ENCODE assay signal across 3 fruit fly cellular contexts in genomic region chr3L:16730645-16731044, dm6.
TF ChIP-seq lines count a peak whose summit lies in the region.

TSS of gene Dbp73D (minus strand) at chr3L:16730818.

- no peak for TF ChIP-seq CTCF in whole organism, embryonic (GFP tag; optimal IDR thresholded peaks at IDR 0.05; lab: Kevin White, UChicago)

TF ChIP-seq in whole organism, adult, 20 proteins besides CTCF, POLR2A, EP300 and RAD21:
- TF ChIP-seq Mnt (GFP tag; optimal IDR thresholded peaks at IDR 0.05; lab: Kevin White, UChicago) (peak; percentile 98), ovo (GFP tag; optimal IDR thresholded peaks at IDR 0.05; lab: Kevin White, UChicago) (no peak), kay (GFP tag; lab: Kevin White, UChicago; ENCODE audit: borderline replicate concordance) (peak; percentile 25), CG7101 (tag; optimal IDR thresholded peaks at IDR 0.05; lab: Kevin White, UChicago) (no peak), CG12768 (GFP tag; optimal IDR thresholded peaks at IDR 0.05; lab: Kevin White, UChicago) (no peak), CG7045 (GFP tag; optimal IDR thresholded peaks at IDR 0.05; lab: Kevin White, UChicago) (no peak), CG11617 (GFP tag; optimal IDR thresholded peaks at IDR 0.05; lab: Kevin White, UChicago) (no peak), cic (GFP tag; optimal IDR thresholded peaks at IDR 0.05; lab: Kevin White, UChicago) (no peak), CG14711 (tag; optimal IDR thresholded peaks at IDR 0.05; lab: Kevin White, UChicago) (no peak), Clk (GFP tag; optimal IDR thresholded peaks at IDR 0.05; lab: Kevin White, UChicago) (no peak), CG1620 (GFP tag; optimal IDR thresholded peaks at IDR 0.05; lab: Kevin White, UChicago) (no peak), Hr96 (GFP tag; optimal IDR thresholded peaks at IDR 0.05; lab: Kevin White, UChicago) (no peak), bab1 (GFP tag; optimal IDR thresholded peaks at IDR 0.05; lab: Kevin White, UChicago) (peak; percentile 29)

TF ChIP-seq in whole organism, embryonic, 481 proteins besides CTCF, POLR2A, EP300 and RAD21 (continues in another document):
- peak; percentile 76 for TF ChIP-seq CG13287 (GFP tag; IDR thresholded peaks at IDR 0.05; lab: Robert Waterston, UW; ENCODE audit: partially characterized antibody)
- peak; percentile 86 for TF ChIP-seq CG2116 (GFP tag; optimal IDR thresholded peaks at IDR 0.05; lab: Kevin White, UChicago)
- peak; percentile 32 for TF ChIP-seq CG17186 (GFP tag; optimal IDR thresholded peaks at IDR 0.05; lab: Kevin White, UChicago)
- peak; percentile 43; the same call in 1 of the 3 replicates for TF ChIP-seq CG7963 (GFP tag; IDR thresholded peaks at IDR 0.05; lab: Robert Waterston, UW; ENCODE audit: partially characterized antibody)
- peak; percentile 70; the same call in 3 of the 4 replicates for TF ChIP-seq Dll (GFP tag; IDR thresholded peaks at IDR 0.05; lab: Robert Waterston, UW; ENCODE audit: partially characterized antibody)
- TF ChIP-seq Doc3 (GFP tag; IDR thresholded peaks at IDR 0.05; lab: Robert Waterston, UW; ENCODE audit: partially characterized antibody): peak; percentile 55; the same call in 2 of the 3 replicates
- TF ChIP-seq Max (GFP tag; optimal IDR thresholded peaks at IDR 0.05; lab: Kevin White, UChicago): peak; percentile 88
- peak; percentile 29 for TF ChIP-seq gfzf (GFP tag; optimal IDR thresholded peaks at IDR 0.05; lab: Kevin White, UChicago)
- no peak for TF ChIP-seq yki (optimal IDR thresholded peaks at IDR 0.05; lab: Kevin White, UChicago)
- TF ChIP-seq HLH4C (GFP tag; IDR thresholded peaks at IDR 0.05; lab: Robert Waterston, UW; ENCODE audit: partially characterized antibody): peak; percentile 76
- TF ChIP-seq gro (GFP tag; optimal IDR thresholded peaks at IDR 0.05; lab: Kevin White, UChicago): peak; percentile 20
- TF ChIP-seq Ets97D (GFP tag; optimal IDR thresholded peaks at IDR 0.05; lab: Kevin White, UChicago): peak; percentile 35
- TF ChIP-seq Dp (GFP tag; optimal IDR thresholded peaks at IDR 0.05; lab: Kevin White, UChicago): peak; percentile 98
- TF ChIP-seq tna (GFP tag; IDR thresholded peaks at IDR 0.05; lab: Robert Waterston, UW; ENCODE audit: partially characterized antibody): peak; percentile 52; the same call in 1 of the 2 replicates
- TF ChIP-seq CG9437 (GFP tag; optimal IDR thresholded peaks at IDR 0.05; lab: Kevin White, UChicago): peak; percentile 52
- no peak for TF ChIP-seq sna (GFP tag; IDR thresholded peaks at IDR 0.05; lab: Robert Waterston, UW; ENCODE audit: partially characterized antibody)
- peak; percentile 35 for TF ChIP-seq CHES-1-like (GFP tag; optimal IDR thresholded peaks at IDR 0.05; lab: Kevin White, UChicago)
- peak; percentile 94 for TF ChIP-seq dm (GFP tag; optimal IDR thresholded peaks at IDR 0.05; lab: Kevin White, UChicago)
- TF ChIP-seq MESR4 (GFP tag; optimal IDR thresholded peaks at IDR 0.05; lab: Kevin White, UChicago): peak; percentile 36
- TF ChIP-seq trem (tag; optimal IDR thresholded peaks at IDR 0.05; lab: Kevin White, UChicago): peak; percentile 49
- TF ChIP-seq unc-4 (GFP tag; IDR thresholded peaks at IDR 0.05; lab: Robert Waterston, UW; ENCODE audit: partially characterized antibody): peak; percentile 60
- peak; percentile 72 for TF ChIP-seq bbx (GFP tag; IDR thresholded peaks at IDR 0.05; lab: Robert Waterston, UW; ENCODE audit: partially characterized antibody)
- peak; percentile 62 for TF ChIP-seq stwl (tag; optimal IDR thresholded peaks at IDR 0.05; lab: Kevin White, UChicago)
- TF ChIP-seq Bgb (GFP tag; IDR thresholded peaks at IDR 0.05; lab: Robert Waterston, UW; ENCODE audit: partially characterized antibody): peak; percentile 52
- TF ChIP-seq lbe (GFP tag; optimal IDR thresholded peaks at IDR 0.05; lab: Kevin White, UChicago): no peak
- TF ChIP-seq CG32772 (GFP tag; IDR thresholded peaks at IDR 0.05; lab: Robert Waterston, UW): no peak
- no peak for TF ChIP-seq CG17568 (GFP tag; optimal IDR thresholded peaks at IDR 0.05; lab: Kevin White, UChicago)
- 0 out of 3 replicates have a peak, but pooled peaks have one; percentile 26 for TF ChIP-seq CG16813 (GFP tag; IDR thresholded peaks at IDR 0.05; lab: Robert Waterston, UW; ENCODE audit: partially characterized antibody)
- TF ChIP-seq nerfin-2 (GFP tag; IDR thresholded peaks at IDR 0.05; lab: Robert Waterston, UW; ENCODE audit: partially characterized antibody): peak; percentile 42; the same call in 1 of the 2 replicates
- peak; percentile 19 for TF ChIP-seq zen (tag; optimal IDR thresholded peaks at IDR 0.05; lab: Kevin White, UChicago)
- TF ChIP-seq CG14965 (GFP tag; optimal IDR thresholded peaks at IDR 0.05; lab: Kevin White, UChicago; ENCODE audit: borderline replicate concordance): no peak
- TF ChIP-seq knrl (GFP tag; IDR thresholded peaks at IDR 0.05; lab: Robert Waterston, UW; ENCODE audit: partially characterized antibody): no peak
- peak; percentile 56; the same call in 1 of the 2 replicates for TF ChIP-seq MBD-R2 (GFP tag; IDR thresholded peaks at IDR 0.05; lab: Robert Waterston, UW)
- TF ChIP-seq oc (tag; optimal IDR thresholded peaks at IDR 0.05; lab: Kevin White, UChicago): no peak
- no peak for TF ChIP-seq Asciz (GFP tag; optimal IDR thresholded peaks at IDR 0.05; lab: Kevin White, UChicago)

TF ChIP-seq in whole organism, wandering third instar larva, 38 proteins besides CTCF, POLR2A, EP300 and RAD21:
- TF ChIP-seq Vsx2 (GFP tag; optimal IDR thresholded peaks at IDR 0.05; lab: Kevin White, UChicago; ENCODE audit: partially characterized antibody) (peak; percentile 99), Dif (GFP tag; optimal IDR thresholded peaks at IDR 0.05; lab: Kevin White, UChicago; ENCODE audit: partially characterized antibody) (peak; percentile 96), CG9705 (GFP tag; optimal IDR thresholded peaks at IDR 0.05; lab: Kevin White, UChicago) (no peak), Hr78 (GFP tag; optimal IDR thresholded peaks at IDR 0.05; lab: Kevin White, UChicago) (no peak), dl (GFP tag; optimal IDR thresholded peaks at IDR 0.05; lab: Kevin White, UChicago; ENCODE audit: insufficient read depth in 1 of 2, partially characterized antibody in 2 of 2) (peak; percentile 12 to 73), Rel (GFP tag; optimal IDR thresholded peaks at IDR 0.05; lab: Kevin White, UChicago) (no peak), Rel (tag; optimal IDR thresholded peaks at IDR 0.05; lab: Kevin White, UChicago) (no peak)
TF ChIP-seq in whole organism, wandering third instar larva: peak in this region for 3.
